Fruit fly (Drosophila melanogaster) whole organism, wandering third instar larva: Measurements from ENCODE around the gene CG14280.

Experiments
- Abd-B ChIP-seq: fragments of >200 bp; optimal IDR thresholded peaks from 2 replicates; lab custom pipeline; 2017; ENCODE audit warnings: missing biosample characterization, missing genetic modification characterization
- CG32264 ChIP-seq: fragments of 200-800 bp; sonication (Bioruptor generic); optimal IDR thresholded peaks from 2 replicates; lab custom pipeline; 2016; ENCODE audit warnings: missing biosample characterization, missing genetic modification characterization
- CG9705 ChIP-seq: fragments of 200-800 bp; sonication (Bioruptor generic); optimal IDR thresholded peaks from 2 replicates; lab custom pipeline; 2018; ENCODE audit warnings: missing biosample characterization, mild to moderate bottlenecking, missing genetic modification characterization
- CrebA ChIP-seq: fragments of 200-800 bp; sonication (Bioruptor generic); optimal IDR thresholded peaks from 2 replicates; lab custom pipeline; 2016; ENCODE audit warnings: missing biosample characterization, mild to moderate bottlenecking, missing genetic modification characterization, borderline replicate concordance
- Dfd ChIP-seq: fragments of >200 bp; optimal IDR thresholded peaks from 2 replicates; lab custom pipeline; 2017; ENCODE audit warnings: missing biosample characterization, missing genetic modification characterization
- GATAd ChIP-seq: sonication (Bioruptor generic); optimal IDR thresholded peaks from 2 replicates; lab custom pipeline; 2016; ENCODE audit warnings: missing biosample characterization, missing genetic modification characterization
- HLH106 ChIP-seq: fragments of 200-800 bp; optimal IDR thresholded peaks from 3 replicates; lab custom pipeline; 2019; ENCODE audit warnings: missing biosample characterization, mild to moderate bottlenecking, missing genetic modification characterization, moderate library complexity
- Hnf4 ChIP-seq: fragments of 200-800 bp; sonication (Bioruptor generic); optimal IDR thresholded peaks from 2 replicates; lab custom pipeline; 2016; ENCODE audit warnings: missing biosample characterization, mild to moderate bottlenecking, missing genetic modification characterization
- Hr78 ChIP-seq: fragments of >200 bp; optimal IDR thresholded peaks from 2 replicates; lab custom pipeline; 2017; ENCODE audit warnings: missing biosample characterization, missing genetic modification characterization
- Hr83 ChIP-seq: fragments of 200-300 bp; sonication (Bioruptor generic); optimal IDR thresholded peaks from 2 replicates; lab custom pipeline; 2016; ENCODE audit warnings: missing biosample characterization, mild to moderate bottlenecking, missing genetic modification characterization, moderate library complexity; ENCODE audit not compliant: poor library complexity, severe bottlenecking
- Jra ChIP-seq: sonication (Bioruptor generic); optimal IDR thresholded peaks from 2 replicates; lab custom pipeline; 2016; ENCODE audit warnings: missing biosample characterization, missing genetic modification characterization
- Myc ChIP-seq: fragments of >200 bp; optimal IDR thresholded peaks from 2 replicates; lab custom pipeline; 2017
- N ChIP-seq: fragments of >200 bp; optimal IDR thresholded peaks from 2 replicates; lab custom pipeline; 2018; ENCODE audit warnings: missing biosample characterization, missing external identifiers, missing genetic modification characterization
- OdsH ChIP-seq: fragments of 200-800 bp; sonication (Bioruptor generic); optimal IDR thresholded peaks from 2 replicates; lab custom pipeline; 2016; ENCODE audit warnings: missing biosample characterization, mild to moderate bottlenecking, missing genetic modification characterization
- Rel ChIP-seq, 2 experiments: fragments of 200-800 bp; sonication (Bioruptor generic) in 1 of 2; optimal IDR thresholded peaks; 2 replicates in 1 of 2; 3 replicates in 1 of 2; lab custom pipeline; 2016 to 2019; ENCODE audit warnings: mild to moderate bottlenecking in 2 of 2, missing biosample characterization in 2 of 2, missing genetic modification characterization in 2 of 2, moderate library complexity in 1 of 2
- Sp1 ChIP-seq: fragments of 200-800 bp; sonication (Bioruptor generic); optimal IDR thresholded peaks from 3 replicates; lab custom pipeline; 2019; ENCODE audit warnings: missing biosample characterization, mild to moderate bottlenecking, missing genetic modification characterization, moderate library complexity
- Vsx2 ChIP-seq: fragments of 200-300, 225-300 bp; sonication (Bioruptor generic); optimal IDR thresholded peaks from 2 replicates; lab custom pipeline; 2018; ENCODE audit warnings: missing biosample characterization, missing genetic modification characterization; ENCODE audit not compliant: partially characterized antibody
- br ChIP-seq: fragments of 200-800 bp; sonication (Bioruptor generic); optimal IDR thresholded peaks from 2 replicates; lab custom pipeline; 2016; ENCODE audit warnings: missing biosample characterization, missing genetic modification characterization
- brk ChIP-seq: fragments of 200-800 bp; sonication (Bioruptor generic); optimal IDR thresholded peaks from 2 replicates; lab custom pipeline; 2016; ENCODE audit warnings: missing biosample characterization, mild to moderate bottlenecking, missing genetic modification characterization
- dmrt93B ChIP-seq: fragments of 200-800 bp; sonication (Bioruptor generic); optimal IDR thresholded peaks from 2 replicates; lab custom pipeline; 2018; ENCODE audit warnings: missing biosample characterization, mild to moderate bottlenecking, missing genetic modification characterization
- dsf ChIP-seq: sonication (Bioruptor generic); optimal IDR thresholded peaks from 2 replicates; lab custom pipeline; 2016; ENCODE audit warnings: missing biosample characterization, missing genetic modification characterization, borderline replicate concordance
- ey ChIP-seq: fragments of 200-800 bp; sonication (Bioruptor generic); optimal IDR thresholded peaks from 2 replicates; lab custom pipeline; 2016; ENCODE audit warnings: missing biosample characterization, missing genetic modification characterization
- foxo ChIP-seq, 2 experiments: fragments of 200-800 bp; sonication (Bioruptor generic); optimal IDR thresholded peaks; 2 replicates in 1 of 2; 3 replicates in 1 of 2; lab custom pipeline; 2016 to 2017; ENCODE audit warnings: missing biosample characterization in 2 of 2, missing genetic modification characterization in 2 of 2
- fru ChIP-seq: fragments of 200-800 bp; sonication (Bioruptor generic); optimal IDR thresholded peaks from 3 replicates; lab custom pipeline; 2016; ENCODE audit warnings: missing biosample characterization, mild to moderate bottlenecking, missing genetic modification characterization
- h ChIP-seq: fragments of 200-800 bp; sonication (Bioruptor generic); optimal IDR thresholded peaks from 3 replicates; lab custom pipeline; 2016; ENCODE audit warnings: missing biosample characterization, mild to moderate bottlenecking, missing genetic modification characterization
- jim ChIP-seq: fragments of 175-275, 200-325 bp; sonication (Bioruptor generic); optimal IDR thresholded peaks from 2 replicates; lab custom pipeline; 2016; ENCODE audit warnings: missing biosample characterization, mild to moderate bottlenecking, missing genetic modification characterization
- lola ChIP-seq: fragments of >200 bp; optimal IDR thresholded peaks from 2 replicates; lab custom pipeline; 2017; ENCODE audit warnings: missing biosample characterization, missing genetic modification characterization
- pan ChIP-seq: fragments of >200 bp; optimal IDR thresholded peaks from 2 replicates; lab custom pipeline; 2017
- psq ChIP-seq: fragments of 200-800 bp; sonication (Bioruptor generic); optimal IDR thresholded peaks from 3 replicates; lab custom pipeline; 2017; ENCODE audit warnings: missing biosample characterization, mild to moderate bottlenecking, missing genetic modification characterization, moderate library complexity
- rgr ChIP-seq: fragments of 200-800 bp; sonication (Bioruptor generic); optimal IDR thresholded peaks from 3 replicates; lab custom pipeline; 2016; ENCODE audit warnings: missing biosample characterization, mild to moderate bottlenecking, missing genetic modification characterization
- sage ChIP-seq: fragments of 200-800 bp; sonication (Bioruptor generic); optimal IDR thresholded peaks from 2 replicates; lab custom pipeline; 2016; ENCODE audit warnings: missing biosample characterization, mild to moderate bottlenecking, missing genetic modification characterization
- sv ChIP-seq: fragments of 200-800 bp; sonication (Bioruptor generic); optimal IDR thresholded peaks from 3 replicates; lab custom pipeline; 2016; ENCODE audit warnings: missing biosample characterization, missing genetic modification characterization
- tai ChIP-seq: sonication (Bioruptor generic); optimal IDR thresholded peaks from 2 replicates; lab custom pipeline; 2016; ENCODE audit warnings: missing biosample characterization, missing genetic modification characterization
- usp ChIP-seq: fragments of >200 bp; optimal IDR thresholded peaks from 2 replicates; lab custom pipeline; 2017; ENCODE audit warnings: missing biosample characterization, missing genetic modification characterization
- woc ChIP-seq: sonication (Bioruptor generic); optimal IDR thresholded peaks from 2 replicates; lab custom pipeline; 2016; ENCODE audit warnings: missing biosample characterization, mild to moderate bottlenecking, missing genetic modification characterization

Gene CG14280

DNA sequence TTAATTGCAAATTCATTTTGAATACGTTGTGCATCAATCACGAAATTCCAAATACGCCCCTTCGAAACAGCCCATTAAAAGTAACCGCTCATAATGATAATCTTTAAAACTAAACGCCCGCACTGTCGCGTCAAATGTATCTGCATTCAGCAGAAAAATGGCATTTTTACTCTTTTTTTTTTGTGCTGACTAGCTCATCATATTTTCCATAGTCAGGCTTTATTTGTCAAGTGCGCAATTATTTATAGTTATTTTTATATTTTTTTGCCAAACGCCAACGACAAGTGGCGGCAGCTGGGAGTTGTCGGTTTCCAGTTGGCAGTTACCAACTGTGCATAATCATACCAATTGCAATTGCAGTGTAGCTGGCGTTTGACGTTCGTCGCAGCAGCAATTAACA lies at the start of gene CG14280:
CG14280 (plus strand) TSS at position 301 of the 400 bp plus-strand sequence.
- no peak for TF ChIP-seq GATAd (GFP tag; lab: Kevin White, UChicago)
- TF ChIP-seq Hnf4 (GFP tag; lab: Kevin White, UChicago) = no peak
- TF ChIP-seq dsf = no peak
- no peak for TF ChIP-seq CG9705 (GFP tag; lab: Kevin White, UChicago)
- no peak for TF ChIP-seq CrebA
- TF ChIP-seq br (GFP tag; lab: Kevin White, UChicago) = no peak
- TF ChIP-seq Jra = no peak
- TF ChIP-seq h (GFP tag; lab: Kevin White, UChicago) = no peak
- TF ChIP-seq psq = no peak
- no peak for TF ChIP-seq usp (GFP tag; lab: Kevin White, UChicago)
- TF ChIP-seq Rel (GFP tag; optimal IDR thresholded peaks at IDR 0.05; lab: Kevin White, UChicago) = no peak
- no peak for TF ChIP-seq Rel (tag; optimal IDR thresholded peaks at IDR 0.05; lab: Kevin White, UChicago)
- TF ChIP-seq jim (GFP tag; lab: Kevin White, UChicago) = no peak
- TF ChIP-seq brk (GFP tag; lab: Kevin White, UChicago) = no peak
- no peak for TF ChIP-seq Vsx2 (GFP tag; lab: Kevin White, UChicago)
- no peak for TF ChIP-seq lola (GFP tag; lab: Kevin White, UChicago)
- TF ChIP-seq tai (GFP tag; lab: Kevin White, UChicago) = no peak
- no peak for TF ChIP-seq Dfd (GFP tag; lab: Kevin White, UChicago)
- TF ChIP-seq foxo (GFP tag; optimal IDR thresholded peaks at IDR 0.05; lab: Kevin White, UChicago) = no peak
- no peak for TF ChIP-seq rgr (GFP tag; lab: Kevin White, UChicago)
- TF ChIP-seq sage (GFP tag; lab: Kevin White, UChicago) = no peak

DNA sequence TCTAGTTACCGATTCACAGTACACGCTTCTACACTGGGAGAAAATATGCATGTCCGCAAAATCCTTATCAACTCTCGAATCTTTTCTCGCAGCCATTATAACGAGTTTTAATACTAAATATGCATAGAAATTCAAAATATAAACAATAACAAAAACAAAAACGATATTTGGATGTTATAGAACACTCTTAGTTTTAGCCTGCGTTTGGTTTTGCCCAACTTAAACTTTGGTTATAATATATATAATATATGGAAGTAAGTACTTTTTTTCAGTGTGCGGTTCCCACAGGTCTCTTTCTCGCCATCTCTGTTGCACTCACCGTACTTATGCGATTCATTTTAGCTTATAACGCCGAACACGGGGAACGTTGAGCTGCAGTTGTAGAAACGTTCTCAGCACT lies 44.8 kb upstream of the CG14280 start, which contains the start of gene cry:
cry (plus strand) TSS at position 377 of the 400 bp plus-strand sequence.
- TF ChIP-seq lola (GFP tag; lab: Kevin White, UChicago) (no peak), CG9705 (GFP tag; lab: Kevin White, UChicago) (peak; percentile 49), Hnf4 (GFP tag; lab: Kevin White, UChicago) (peak; percentile 59), Hr83 (GFP tag; lab: Kevin White, UChicago) (no peak), Jra (no peak), brk (GFP tag; lab: Kevin White, UChicago) (peak; percentile 62), usp (GFP tag; lab: Kevin White, UChicago) (no peak), foxo (GFP tag; optimal IDR thresholded peaks at IDR 0.05; lab: Kevin White, UChicago) (peak in 1 of 2 experiments; percentile 79), br (GFP tag; lab: Kevin White, UChicago) (peak; percentile 61), h (GFP tag; lab: Kevin White, UChicago) (peak; percentile 83), psq (peak; percentile 78), pan (lab: Kevin White, UChicago) (no peak), Sp1 (GFP tag; lab: Kevin White, UChicago) (peak; percentile 73), fru (GFP tag; lab: Kevin White, UChicago) (peak; percentile 81), woc (GFP tag; lab: Kevin White, UChicago) (peak; percentile 35), ey (GFP tag; lab: Kevin White, UChicago) (peak; percentile 66), dmrt93B (GFP tag; lab: Kevin White, UChicago) (peak; percentile 73), tai (GFP tag; lab: Kevin White, UChicago) (peak; percentile 42), HLH106 (peak; percentile 79), OdsH (GFP tag; lab: Kevin White, UChicago) (peak; percentile 74), Abd-B (GFP tag; lab: Kevin White, UChicago) (no peak), sv (GFP tag; lab: Kevin White, UChicago) (no peak), rgr (GFP tag; lab: Kevin White, UChicago) (peak; percentile 80), Dfd (GFP tag; lab: Kevin White, UChicago) (no peak)

DNA sequence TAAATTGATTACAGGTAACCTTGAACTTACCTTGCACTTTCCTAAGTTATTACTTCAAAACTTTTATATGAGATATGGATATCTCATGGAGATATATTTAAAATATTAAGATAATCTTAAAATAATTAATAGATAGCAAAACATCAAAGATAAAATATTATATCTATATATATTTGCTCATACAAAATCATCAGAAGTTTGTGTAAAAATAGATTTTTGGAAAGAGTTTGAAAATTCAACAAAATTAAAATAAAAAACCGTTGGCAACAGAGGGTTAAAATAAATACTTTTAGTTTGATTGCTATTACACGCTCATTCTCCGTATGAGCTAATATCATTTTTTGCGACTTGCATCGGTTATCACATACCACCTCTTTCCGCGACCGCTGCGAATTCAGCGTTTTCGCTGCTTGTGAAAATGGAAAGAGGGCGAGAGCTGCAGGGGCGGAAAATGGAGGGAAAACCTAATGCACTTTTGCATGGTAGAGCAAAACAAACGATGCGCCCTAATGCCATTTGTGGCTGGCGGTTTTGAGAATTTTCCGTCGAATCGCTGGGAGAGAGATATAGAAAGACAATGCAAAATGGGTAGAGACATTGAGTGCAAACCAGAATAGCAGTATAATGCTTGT lies 43.9 kb upstream of the CG14280 start:
- TF ChIP-seq Hr78 (GFP tag; lab: Kevin White, UChicago) = no peak
- TF ChIP-seq N (GFP tag; lab: Kevin White, UChicago) = no peak
- no peak for TF ChIP-seq Myc (lab: Kevin White, UChicago)
- no peak for TF ChIP-seq Sp1 (GFP tag; lab: Kevin White, UChicago)
- no peak for TF ChIP-seq Dfd (GFP tag; lab: Kevin White, UChicago)
- no peak for TF ChIP-seq GATAd (GFP tag; lab: Kevin White, UChicago)
- TF ChIP-seq brk (GFP tag; lab: Kevin White, UChicago) = no peak
- TF ChIP-seq br (GFP tag; lab: Kevin White, UChicago) = no peak
- TF ChIP-seq CG32264 (GFP tag; lab: Kevin White, UChicago) = no peak
- TF ChIP-seq Vsx2 (GFP tag; lab: Kevin White, UChicago) = no peak
